Worm (Caenorhabditis elegans): Measurements from ENCODE around the gene Y40C7B.4.

DNA sequence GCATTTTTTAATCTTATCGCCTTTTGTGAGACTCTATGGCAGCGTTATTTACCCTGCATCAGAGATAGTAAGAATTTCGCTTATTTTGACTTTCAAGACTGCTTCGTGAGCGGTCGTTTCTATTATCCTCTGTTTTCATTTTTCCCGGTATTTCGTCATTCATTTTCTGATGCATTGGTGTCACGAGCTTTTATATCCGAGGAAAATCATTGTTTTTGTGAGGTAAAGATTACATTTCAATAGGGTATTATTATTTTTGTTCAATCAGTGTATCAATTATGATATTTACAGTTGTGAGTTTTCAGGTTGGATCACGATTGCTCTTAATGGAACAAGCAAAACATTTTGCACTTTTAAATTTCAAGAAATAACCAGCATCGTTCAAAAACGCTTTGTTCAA is 9.3 kb downstream of the Y40C7B.4 start:
- TF ChIP-seq cey-2 (tag; optimal IDR thresholded peaks at IDR 0.05; ENCODE audit: borderline replicate concordance, insufficient read depth) (no peak), ztf-11 (tag; optimal IDR thresholded peaks at IDR 0.05) (no peak), nhr-11 (tag; optimal IDR thresholded peaks at IDR 0.05) (no peak), nhr-237 (tag; optimal IDR thresholded peaks at IDR 0.05) (no peak), madf-5 (GFP tag; IDR thresholded peaks at IDR 0.05) (no peak), nhr-10 (tag; optimal IDR thresholded peaks at IDR 0.05) (no peak), zfp-2 (tag; optimal IDR thresholded peaks at IDR 0.05) (no peak), aly-2 (tag; optimal IDR thresholded peaks at IDR 0.05) (no peak), pha-4 (GFP tag; IDR thresholded peaks at IDR 0.05) (no peak), pha-4 (tag; optimal IDR thresholded peaks at IDR 0.05) (no peak), zip-2 (tag; optimal IDR thresholded peaks at IDR 0.05) (no peak), Y48G9A.11 (GFP tag; IDR thresholded peaks at IDR 0.05) (no peak), F26F4.8 (GFP tag; conservative IDR thresholded peaks at IDR 0.05) (no peak)

Data from whole organism, L4 larva.